Worm (Caenorhabditis elegans): Measurements from ENCODE around the gene D1025.1.

The D1025.1 gene

ce11 chrX:14557936-14558554 lies 37.5 kb downstream of the D1025.1 start, which contains the start of gene nhr-3:
nhr-3 (plus strand) TSS chrX:14558504.
- TF ChIP-seq nhr-237 (tag; optimal IDR thresholded peaks at IDR 0.05) (no peak), blmp-1 (tag; optimal IDR thresholded peaks at IDR 0.05; ENCODE audit: insufficient read depth) (peak; percentile 79), mbf-1 (tag; optimal IDR thresholded peaks at IDR 0.05) (no peak), nhr-129 (tag; optimal IDR thresholded peaks at IDR 0.05) (peak; percentile 2), sma-9 (GFP tag; optimal IDR thresholded peaks at IDR 0.05) (peak; percentile 47), sma-9 (tag; optimal IDR thresholded peaks at IDR 0.05) (no peak), nhr-25 (tag; optimal IDR thresholded peaks at IDR 0.05) (peak; percentile 37), nhr-6 (tag; optimal IDR thresholded peaks at IDR 0.05) (peak; percentile 22), sma-3 (GFP tag; optimal IDR thresholded peaks at IDR 0.05) (peak; percentile 60), crh-2 (tag; optimal IDR thresholded peaks at IDR 0.05) (peak; percentile 49), fos-1 (tag; optimal IDR thresholded peaks at IDR 0.05) (peak; percentile 13), unc-55 (GFP tag; optimal IDR thresholded peaks at IDR 0.05) (no peak)

DNA sequence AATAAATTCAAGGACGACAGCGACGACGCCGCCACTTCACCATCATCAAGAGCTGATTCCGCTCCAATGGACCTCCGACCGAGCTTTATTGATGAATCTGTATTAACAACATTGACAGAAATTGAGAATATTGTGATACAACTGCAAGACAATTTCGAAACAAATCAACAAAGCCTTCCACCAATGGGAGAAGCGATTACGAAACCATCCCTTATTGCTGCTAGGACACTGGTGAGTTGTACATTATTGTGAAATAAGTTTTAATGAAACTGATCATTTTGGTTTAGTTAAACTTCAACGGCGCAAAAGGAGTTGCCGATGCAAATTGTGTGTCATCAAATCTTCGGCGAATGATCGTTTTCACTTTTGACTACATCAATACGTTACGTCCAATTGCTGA lies 38.5 kb downstream of the D1025.1 start:
- TF ChIP-seq mbf-1 (tag; optimal IDR thresholded peaks at IDR 0.05) (no peak), unc-55 (GFP tag; optimal IDR thresholded peaks at IDR 0.05) (peak; percentile 51), sem-4 (tag; optimal IDR thresholded peaks at IDR 0.05) (no peak)

ce11 chrX:14559519-14560296 lies 39.1 kb downstream of the D1025.1 start:
- peak; percentile 66 for TF ChIP-seq sma-9 (GFP tag; optimal IDR thresholded peaks at IDR 0.05)
- no peak for TF ChIP-seq sma-9 (tag; optimal IDR thresholded peaks at IDR 0.05)
- TF ChIP-seq nhr-129 (tag; optimal IDR thresholded peaks at IDR 0.05): no peak

ce11 chrX:14560297-14560680 lies 39.7 kb downstream of the D1025.1 start:
- TF ChIP-seq elt-3 (tag; optimal IDR thresholded peaks at IDR 0.05): no peak
- TF ChIP-seq nhr-237 (tag; optimal IDR thresholded peaks at IDR 0.05): no peak
- peak; percentile 97 for TF ChIP-seq blmp-1 (tag; optimal IDR thresholded peaks at IDR 0.05; ENCODE audit: insufficient read depth)
- TF ChIP-seq lin-13 (GFP tag; optimal IDR thresholded peaks at IDR 0.05): peak; percentile 74
- TF ChIP-seq Y55F3AM.14 (GFP tag; optimal IDR thresholded peaks at IDR 0.05): peak; percentile 81
- no peak for TF ChIP-seq nhr-12 (tag; optimal IDR thresholded peaks at IDR 0.05)
- TF ChIP-seq F13H6.1 (tag; optimal IDR thresholded peaks at IDR 0.05): peak; percentile 98
- peak; percentile 95 for TF ChIP-seq nhr-129 (tag; optimal IDR thresholded peaks at IDR 0.05)
- peak; percentile 67 for TF ChIP-seq lin-39 (tag; optimal IDR thresholded peaks at IDR 0.05)
- TF ChIP-seq lsy-2 (tag; optimal IDR thresholded peaks at IDR 0.05): peak; percentile 42 to 79
- peak; percentile 39 for TF ChIP-seq nhr-10 (tag; optimal IDR thresholded peaks at IDR 0.05)
- TF ChIP-seq fos-1 (tag; optimal IDR thresholded peaks at IDR 0.05): peak; percentile 97
- peak; percentile 92 for TF ChIP-seq unc-55 (GFP tag; optimal IDR thresholded peaks at IDR 0.05)
- peak; percentile 93 for TF ChIP-seq sem-4 (tag; optimal IDR thresholded peaks at IDR 0.05)
- no peak for TF ChIP-seq R02D3.7 (tag; optimal IDR thresholded peaks at IDR 0.05)
- peak; percentile 100 for TF ChIP-seq sma-9 (GFP tag; optimal IDR thresholded peaks at IDR 0.05)
- peak; percentile 90 for TF ChIP-seq sma-9 (tag; optimal IDR thresholded peaks at IDR 0.05)
- TF ChIP-seq nhr-11 (tag; optimal IDR thresholded peaks at IDR 0.05): no peak
- TF ChIP-seq nhr-21 (tag; optimal IDR thresholded peaks at IDR 0.05): peak; percentile 98
- TF ChIP-seq zag-1 (tag; optimal IDR thresholded peaks at IDR 0.05): peak; percentile 78
- peak; percentile 34 for TF ChIP-seq unc-62 (GFP tag; optimal IDR thresholded peaks at IDR 0.05)
- TF ChIP-seq dmd-4 (tag; optimal IDR thresholded peaks at IDR 0.05): no peak
- peak; percentile 96 for TF ChIP-seq egl-27 (tag; optimal IDR thresholded peaks at IDR 0.05)
- peak; percentile 92 for TF ChIP-seq sma-3 (GFP tag; optimal IDR thresholded peaks at IDR 0.05)
- no peak for TF ChIP-seq elt-1 (tag; optimal IDR thresholded peaks at IDR 0.05)
- TF ChIP-seq ama-1 (optimal IDR thresholded peaks at IDR 0.05): peak; percentile 75
- no peak for TF ChIP-seq aly-2 (tag; optimal IDR thresholded peaks at IDR 0.05)
- TF ChIP-seq ZK546.5 (tag; optimal IDR thresholded peaks at IDR 0.05): no peak
- no peak for TF ChIP-seq ceh-82 (tag; optimal IDR thresholded peaks at IDR 0.05)
- peak; percentile 80 for TF ChIP-seq snpc-4 (tag; optimal IDR thresholded peaks at IDR 0.05)
- peak; percentile 93 for TF ChIP-seq nhr-25 (tag; optimal IDR thresholded peaks at IDR 0.05)
- TF ChIP-seq mab-5 (tag; optimal IDR thresholded peaks at IDR 0.05): peak; percentile 13
- peak; percentile 19 for TF ChIP-seq ceh-16 (tag; optimal IDR thresholded peaks at IDR 0.05)
- peak; percentile 22 for TF ChIP-seq nhr-23 (tag; optimal IDR thresholded peaks at IDR 0.05)
- no peak for TF ChIP-seq skn-1 (tag; optimal IDR thresholded peaks at IDR 0.05)
- peak; percentile 76 for TF ChIP-seq lin-11 (tag; optimal IDR thresholded peaks at IDR 0.05)
- TF ChIP-seq mdl-1 (tag; optimal IDR thresholded peaks at IDR 0.05): peak; percentile 92 to 93
- peak; percentile 83 for TF ChIP-seq nhr-6 (tag; optimal IDR thresholded peaks at IDR 0.05)
- TF ChIP-seq ztf-1 (GFP tag; conservative IDR thresholded peaks at IDR 0.05): no peak
- no peak for TF ChIP-seq ztf-11 (tag; optimal IDR thresholded peaks at IDR 0.05)
- TF ChIP-seq alr-1 (tag; optimal IDR thresholded peaks at IDR 0.05): no peak
- peak; percentile 93 for TF ChIP-seq crh-2 (tag; optimal IDR thresholded peaks at IDR 0.05)

Data from whole organism, L2 larva.